Fruit fly (Drosophila melanogaster) whole organism, embryonic: Measurements from ENCODE around the gene Sdhaf3.

Source experiments
- ATbp ChIP-seq: fragments of 200-800 bp; sonication (Bioruptor generic); optimal IDR thresholded peaks from 2 replicates; lab custom pipeline; 2017; ENCODE audit warnings: missing biosample characterization, mild to moderate bottlenecking, missing genetic modification characterization, missing genetic modification reagents
- Aef1 ChIP-seq: fragments of 200-800 bp; sonication (Bioruptor generic); IDR thresholded peaks from 3 replicates; pipeline ENCODE4 v1.3.6; 2022; ENCODE audit warnings: missing biosample characterization, missing genetic modification characterization
- B-H2 ChIP-seq: fragments of 200-800 bp; sonication (Bioruptor generic); optimal IDR thresholded peaks from 2 replicates; lab custom pipeline; 2018; ENCODE audit warnings: missing biosample characterization, mild to moderate bottlenecking, missing genetic modification characterization
- CG1024 ChIP-seq: fragments of 200-800 bp; sonication (Bioruptor generic); IDR thresholded peaks from 2 replicates; pipeline ENCODE4 v1.3.6; 2022; ENCODE audit warnings: missing biosample characterization, missing genetic modification characterization
- CG11085 ChIP-seq: fragments of 200-800 bp; sonication (Bioruptor generic); IDR thresholded peaks from 2 replicates; pipeline ENCODE4 v1.3.6; 2022; ENCODE audit warnings: missing biosample characterization, missing genetic modification characterization
- CG11504 ChIP-seq: fragments of 200-800 bp; sonication (Bioruptor generic); optimal IDR thresholded peaks from 3 replicates; lab custom pipeline; 2019; ENCODE audit warnings: missing biosample characterization, mild to moderate bottlenecking, missing genetic modification characterization, moderate library complexity
- CG13123 ChIP-seq: fragments of 200-800 bp; sonication (Bioruptor generic); optimal IDR thresholded peaks from 2 replicates; lab custom pipeline; 2016; ENCODE audit warnings: missing biosample characterization, missing genetic modification characterization
- CG15696 ChIP-seq: fragments of 200-800 bp; sonication (Bioruptor generic); optimal IDR thresholded peaks from 2 replicates; lab custom pipeline; 2019; ENCODE audit warnings: missing biosample characterization, mild to moderate bottlenecking, missing genetic modification characterization, moderate library complexity
- CG17385 ChIP-seq: fragments of 200-800 bp; sonication (Bioruptor generic); optimal IDR thresholded peaks from 3 replicates; lab custom pipeline; 2018; ENCODE audit warnings: missing biosample characterization, mild to moderate bottlenecking, missing genetic modification characterization
- CG17912 ChIP-seq: fragments of 200-800 bp; sonication (Bioruptor generic); optimal IDR thresholded peaks from 2 replicates; lab custom pipeline; 2018; ENCODE audit warnings: missing biosample characterization, mild to moderate bottlenecking, missing genetic modification characterization
- CG18764 ChIP-seq: fragments of 200-800 bp; sonication (Bioruptor generic); optimal IDR thresholded peaks from 3 replicates; lab custom pipeline; 2016; ENCODE audit warnings: missing biosample characterization, missing genetic modification characterization
- CG2202 ChIP-seq: fragments of 200-800 bp; sonication (Bioruptor generic); optimal IDR thresholded peaks from 2 replicates; lab custom pipeline; 2018; ENCODE audit warnings: missing biosample characterization, mild to moderate bottlenecking, missing genetic modification characterization
- CG3407 ChIP-seq: fragments of 200-800 bp; sonication (Bioruptor generic); optimal IDR thresholded peaks from 2 replicates; lab custom pipeline; 2018; ENCODE audit warnings: missing biosample characterization, mild to moderate bottlenecking, missing genetic modification characterization
- CG34376 ChIP-seq: fragments of 200-800 bp; sonication (Bioruptor generic); optimal IDR thresholded peaks from 2 replicates; lab custom pipeline; 2018; ENCODE audit warnings: missing biosample characterization, mild to moderate bottlenecking, missing genetic modification characterization
- CG3838 ChIP-seq: fragments of 200-800 bp; sonication (Bioruptor generic); optimal IDR thresholded peaks from 3 replicates; lab custom pipeline; 2016; ENCODE audit warnings: missing biosample characterization, missing genetic modification characterization
- CG4617 ChIP-seq: fragments of 200-800 bp; sonication (Bioruptor generic); optimal IDR thresholded peaks from 3 replicates; lab custom pipeline; 2016; ENCODE audit warnings: missing biosample characterization, missing genetic modification characterization, borderline replicate concordance
- CG4854 ChIP-seq: fragments of 200-800 bp; sonication (Bioruptor generic); optimal IDR thresholded peaks from 2 replicates; lab custom pipeline; 2016; ENCODE audit warnings: missing biosample characterization, missing genetic modification characterization, inconsistent platforms
- CG5180 ChIP-seq: fragments of 200-800 bp; sonication (Bioruptor generic); optimal IDR thresholded peaks from 3 replicates; lab custom pipeline; 2017; ENCODE audit warnings: missing biosample characterization, missing genetic modification characterization, mild to moderate bottlenecking, moderate library complexity, missing genetic modification reagents
- CG7271 ChIP-seq: fragments of 200-800 bp; sonication (Bioruptor generic); optimal IDR thresholded peaks from 2 replicates; lab custom pipeline; 2018; ENCODE audit warnings: missing biosample characterization, mild to moderate bottlenecking, missing genetic modification characterization, moderate library complexity
- CG7357 ChIP-seq: fragments of 200-800 bp; sonication (Bioruptor generic); IDR thresholded peaks from 3 replicates; pipeline ENCODE4 v1.3.6; 2022; ENCODE audit warnings: missing biosample characterization, missing genetic modification characterization
- CG7556 ChIP-seq: fragments of 200-800 bp; sonication (Bioruptor generic); optimal IDR thresholded peaks from 2 replicates; lab custom pipeline; 2017; ENCODE audit warnings: missing biosample characterization, mild to moderate bottlenecking, missing genetic modification characterization
- CG9932 ChIP-seq: fragments of 200-800 bp; sonication (Bioruptor generic); IDR thresholded peaks from 2 replicates; pipeline ENCODE4 v1.3.6; 2022; ENCODE audit warnings: missing biosample characterization, missing genetic modification characterization
- CkIIα-i1 ChIP-seq: fragments of 200-800 bp; sonication (Bioruptor generic); IDR thresholded peaks from 2 replicates; pipeline ENCODE4 v1.3.6; 2022; ENCODE audit warnings: missing biosample characterization, missing genetic modification characterization
- Dek ChIP-seq: fragments of 200-800 bp; sonication (Bioruptor generic); optimal IDR thresholded peaks from 3 replicates; lab custom pipeline; 2019; ENCODE audit warnings: missing biosample characterization, mild to moderate bottlenecking, missing genetic modification characterization, moderate library complexity
- HmgZ ChIP-seq: fragments of 200-800 bp; sonication (Bioruptor generic); optimal IDR thresholded peaks from 2 replicates; lab custom pipeline; 2018; ENCODE audit warnings: missing biosample characterization, mild to moderate bottlenecking, missing genetic modification characterization
- Hmr ChIP-seq: fragments of 200-800 bp; sonication (Bioruptor generic); optimal IDR thresholded peaks from 3 replicates; lab custom pipeline; 2017; ENCODE audit warnings: mild to moderate bottlenecking, missing biosample characterization, missing genetic modification reagents, missing genetic modification characterization
- Hr51 ChIP-seq, 2 experiments: fragments of 200-800 bp; sonication (Bioruptor generic); optimal IDR thresholded peaks; 2 replicates in 1 of 2; 3 replicates in 1 of 2; lab custom pipeline; 2016 to 2018; ENCODE audit warnings: missing biosample characterization in 2 of 2, missing genetic modification characterization in 2 of 2, mild to moderate bottlenecking in 1 of 2, moderate library complexity in 1 of 2
- Hsf ChIP-seq: fragments of 200-800 bp; sonication (Bioruptor generic); optimal IDR thresholded peaks from 3 replicates; lab custom pipeline; 2016; ENCODE audit warnings: missing biosample characterization, missing genetic modification characterization
- Med ChIP-seq: fragments of 200-800 bp; sonication (Bioruptor generic); peaks from one replicate; lab custom pipeline; 2016; ENCODE audit warnings: missing biosample characterization, missing genetic modification characterization, mild to moderate bottlenecking, inconsistent platforms, moderate library complexity
- Meics ChIP-seq: fragments of 200-800 bp; sonication (Bioruptor generic); optimal IDR thresholded peaks from 2 replicates; lab custom pipeline; 2017; ENCODE audit warnings: missing biosample characterization, mild to moderate bottlenecking, missing genetic modification characterization
- Nf-YC ChIP-seq: fragments of 200-800 bp; optimal IDR thresholded peaks from 3 replicates; lab custom pipeline; 2019; ENCODE audit warnings: missing biosample characterization, mild to moderate bottlenecking, missing genetic modification characterization, moderate library complexity
- Sox102F ChIP-seq: fragments of 200-800 bp; sonication (Bioruptor generic); optimal IDR thresholded peaks from 2 replicates; lab custom pipeline; 2018; ENCODE audit warnings: missing biosample characterization, mild to moderate bottlenecking, missing genetic modification characterization, moderate library complexity
- Sry-β ChIP-seq: fragments of 200-800 bp; sonication (Bioruptor generic); optimal IDR thresholded peaks from 2 replicates; lab custom pipeline; 2018; ENCODE audit warnings: missing biosample characterization, mild to moderate bottlenecking, missing genetic modification characterization, moderate library complexity
- Trl ChIP-seq, 3 experiments: fragments of >200 bp in 2 of 3; fragments of 200-800 bp in 1 of 3; sonication (Bioruptor generic) in 1 of 3; optimal IDR thresholded peaks; 2 replicates in 1 of 3; 3 replicates in 2 of 3; lab custom pipeline; 2016 to 2017; ENCODE audit warnings: missing biosample characterization in 1 of 3, missing genetic modification characterization in 1 of 3
- abd-A ChIP-seq: fragments of 200-800 bp; sonication (Bioruptor generic); optimal IDR thresholded peaks from 3 replicates; lab custom pipeline; 2019; ENCODE audit warnings: missing biosample characterization, mild to moderate bottlenecking, missing genetic modification characterization, moderate library complexity
- cg ChIP-seq: fragments of 200-800 bp; sonication (Bioruptor generic); optimal IDR thresholded peaks from 3 replicates; lab custom pipeline; 2019; ENCODE audit warnings: missing biosample characterization, mild to moderate bottlenecking, missing genetic modification characterization, moderate library complexity
- dpn ChIP-seq, 2 experiments: fragments of 200-800 bp; sonication (Bioruptor generic); optimal IDR thresholded peaks; 3 replicates each; lab custom pipeline; 2016; ENCODE audit warnings: missing biosample characterization in 2 of 2, missing genetic modification characterization in 2 of 2
- fd102C ChIP-seq: fragments of 200-800 bp; sonication (Bioruptor generic); optimal IDR thresholded peaks from 2 replicates; lab custom pipeline; 2018; ENCODE audit warnings: missing biosample characterization, mild to moderate bottlenecking, missing genetic modification characterization, moderate library complexity
- grau ChIP-seq: fragments of 200-800 bp; optimal IDR thresholded peaks from 3 replicates; lab custom pipeline; 2019; ENCODE audit warnings: missing biosample characterization, mild to moderate bottlenecking, missing genetic modification characterization, moderate library complexity
- gsb ChIP-seq: fragments of 200-800 bp; sonication (Bioruptor generic); IDR thresholded peaks from 2 replicates; pipeline ENCODE4 v1.3.6; 2022; ENCODE audit warnings: missing biosample characterization, missing genetic modification characterization
- jigr1 ChIP-seq: fragments of 200-800 bp; sonication (Bioruptor generic); IDR thresholded peaks from 3 replicates; pipeline ENCODE4 v1.3.6; 2022; ENCODE audit warnings: missing biosample characterization, missing genetic modification characterization
- kay ChIP-seq: fragments of 200-800 bp; sonication (Bioruptor generic); optimal IDR thresholded peaks from 2 replicates; lab custom pipeline; 2016; ENCODE audit warnings: missing biosample characterization, missing genetic modification characterization
- maf-S ChIP-seq: fragments of 200-800 bp; sonication (Bioruptor generic); optimal IDR thresholded peaks from 2 replicates; lab custom pipeline; 2016; ENCODE audit warnings: missing biosample characterization, missing genetic modification characterization
- pita ChIP-seq: fragments of 200-800 bp; sonication (Bioruptor generic); optimal IDR thresholded peaks from 2 replicates; lab custom pipeline; 2017; ENCODE audit warnings: missing biosample characterization, mild to moderate bottlenecking, missing genetic modification characterization
- prd ChIP-seq, 3 experiments: fragments of >200 bp in 2 of 3; fragments of 200-800 bp in 1 of 3; sonication (Bioruptor generic) in 1 of 3; optimal IDR thresholded peaks in 2 of 3; IDR thresholded peaks in 1 of 3; 2 replicates in 2 of 3; 3 replicates in 1 of 3; pipeline versions ENCODE4 v1.3.6 to Lab custom; 2017 to 2022; ENCODE audit warnings: missing biosample characterization in 1 of 3, missing genetic modification characterization in 1 of 3
- repo ChIP-seq: fragments of 200-800 bp; sonication (Bioruptor generic); optimal IDR thresholded peaks from 2 replicates; lab custom pipeline; 2016; ENCODE audit warnings: missing biosample characterization, missing genetic modification characterization
- sr ChIP-seq: fragments of 200-800 bp; sonication (Bioruptor generic); IDR thresholded peaks from 3 replicates; pipeline ENCODE4 v1.3.6; 2022; ENCODE audit warnings: missing biosample characterization, missing genetic modification characterization
- sug ChIP-seq: fragments of 200-800 bp; optimal IDR thresholded peaks from 2 replicates; lab custom pipeline; 2019; ENCODE audit warnings: missing biosample characterization, mild to moderate bottlenecking, missing genetic modification characterization, moderate library complexity
- tio ChIP-seq: fragments of 200-800 bp; sonication (Bioruptor generic); optimal IDR thresholded peaks from 2 replicates; lab custom pipeline; 2017; ENCODE audit warnings: missing biosample characterization, missing genetic modification characterization, inconsistent platforms
- zfh1 ChIP-seq: fragments of 200-800 bp; sonication (Bioruptor generic); IDR thresholded peaks from 3 replicates; pipeline ENCODE4 v1.3.6; 2022; ENCODE audit warnings: missing biosample characterization, missing genetic modification characterization

Sdhaf3 gene

DNA sequence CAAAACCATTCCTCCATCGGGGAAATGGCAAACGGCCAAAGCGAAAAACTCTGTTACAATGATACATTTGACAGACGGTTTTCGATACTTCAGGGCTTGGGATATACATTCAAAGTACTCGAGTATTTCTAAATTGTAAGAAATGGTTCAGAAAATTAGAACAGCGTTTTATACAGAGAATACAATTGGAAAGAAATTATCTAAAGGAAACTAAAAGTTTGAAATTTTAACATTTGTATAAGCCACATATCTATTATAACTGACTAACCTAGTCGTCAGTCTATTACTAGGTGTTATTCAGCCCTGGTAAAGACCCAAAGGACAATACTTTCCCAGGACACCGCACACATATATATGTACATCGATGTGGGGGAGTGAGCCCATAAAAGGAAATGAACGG lies 5.8 kb downstream of the Sdhaf3 start:
- no peak for TF ChIP-seq gsb (GFP tag; lab: Robert Waterston, UW)
- TF ChIP-seq sr (GFP tag; lab: Robert Waterston, UW), result no peak
- TF ChIP-seq Sry-β, result no peak
- TF ChIP-seq CG7357, result no peak
- TF ChIP-seq pita (GFP tag; lab: Kevin White, UChicago), result no peak
- no peak for TF ChIP-seq repo
- peak; percentile 11 for TF ChIP-seq CG5180 (GFP tag; lab: Kevin White, UChicago)
- peak; percentile 21 for TF ChIP-seq Nf-YC (tag; lab: Kevin White, UChicago)
- TF ChIP-seq Sox102F, result peak; percentile 29
- TF ChIP-seq jigr1 (GFP tag; lab: Robert Waterston, UW), result no peak
- TF ChIP-seq B-H2 (GFP tag; lab: Kevin White, UChicago), result peak; percentile 35
- TF ChIP-seq ATbp, result peak; percentile 21
- TF ChIP-seq tio (GFP tag; lab: Kevin White, UChicago), result no peak
- TF ChIP-seq abd-A, result no peak
- TF ChIP-seq CG4854 (GFP tag; lab: Kevin White, UChicago), result no peak
- TF ChIP-seq Trl (optimal IDR thresholded peaks at IDR 0.05; lab: Kevin White, UChicago), result no peak
- no peak for TF ChIP-seq Trl (GFP tag; optimal IDR thresholded peaks at IDR 0.05; lab: Kevin White, UChicago)
- no peak for TF ChIP-seq prd (optimal IDR thresholded peaks at IDR 0.05; lab: Kevin White, UChicago)
- TF ChIP-seq prd (GFP tag; IDR thresholded peaks at IDR 0.05; lab: Robert Waterston, UW), result peak; percentile 19; the same call in 1 of the 3 replicates
- no peak for TF ChIP-seq Hsf (GFP tag; lab: Kevin White, UChicago)
- TF ChIP-seq grau, result peak; percentile 56
- peak; percentile 28 for TF ChIP-seq sug (tag; lab: Kevin White, UChicago)
- no peak for TF ChIP-seq CG11504 (tag; lab: Kevin White, UChicago)
- peak in 1 of 2 experiments; percentile 37 for TF ChIP-seq Hr51 (GFP tag; optimal IDR thresholded peaks at IDR 0.05; lab: Kevin White, UChicago)
- TF ChIP-seq CG2202 (tag; lab: Kevin White, UChicago), result no peak
- peak; percentile 64 for TF ChIP-seq CG34376 (GFP tag; lab: Kevin White, UChicago)
- peak; percentile 58 for TF ChIP-seq CG15696 (tag; lab: Kevin White, UChicago)
- TF ChIP-seq HmgZ (tag; lab: Kevin White, UChicago), result peak; percentile 8
- no peak for TF ChIP-seq CG13123 (GFP tag; lab: Kevin White, UChicago)
- TF ChIP-seq CG3407 (GFP tag; lab: Kevin White, UChicago), result no peak
- TF ChIP-seq Aef1 (GFP tag; lab: Robert Waterston, UW), result no peak
- no peak for TF ChIP-seq Dek (tag; lab: Kevin White, UChicago)
- TF ChIP-seq Meics (GFP tag; lab: Kevin White, UChicago), result peak; percentile 50
- no peak for TF ChIP-seq kay (GFP tag; lab: Kevin White, UChicago)
- peak; percentile 19; the same call in 1 of the 2 replicates for TF ChIP-seq CG9932
- no peak for TF ChIP-seq fd102C (GFP tag; lab: Kevin White, UChicago)
- no peak for TF ChIP-seq CG1024 (GFP tag; lab: Robert Waterston, UW)
- no peak for TF ChIP-seq CkIIα-i1 (GFP tag; lab: Robert Waterston, UW)
- no peak for TF ChIP-seq dpn (GFP tag; optimal IDR thresholded peaks at IDR 0.05; lab: Kevin White, UChicago)
- TF ChIP-seq CG17912 (GFP tag; lab: Kevin White, UChicago), result no peak
- TF ChIP-seq CG18764, result no peak
- TF ChIP-seq CG17385 (GFP tag; lab: Kevin White, UChicago), result peak; percentile 17
- no peak for TF ChIP-seq CG3838
- TF ChIP-seq Med (GFP tag; lab: Kevin White, UChicago), result peak; percentile 56
- no peak for TF ChIP-seq CG4617 (GFP tag; lab: Kevin White, UChicago)
- TF ChIP-seq CG11085 (GFP tag; lab: Robert Waterston, UW), result no peak
- TF ChIP-seq zfh1 (GFP tag; lab: Robert Waterston, UW), result no peak
- TF ChIP-seq cg, result no peak
- TF ChIP-seq Hmr (GFP tag; lab: Kevin White, UChicago), result peak; percentile 69
- TF ChIP-seq maf-S (GFP tag; lab: Kevin White, UChicago), result no peak
- peak; percentile 61 for TF ChIP-seq CG7556
- no peak for TF ChIP-seq CG7271
